Worm (Caenorhabditis elegans) whole organism, L3 larva: Measurements from ENCODE around the gene pitr-4.
A peak's percentile ranks its signal among the peaks of the same experiment; 100 is the strongest.

Experiments
- R02D3.7 ChIP-seq: fragments of 150-350 bp; optimal IDR thresholded peaks from 2 replicates; lab custom pipeline; 2014; ENCODE audit warnings: missing biosample characterization, missing genetic modification characterization
- ZK546.5 ChIP-seq: sonication (generic microtip); optimal IDR thresholded peaks from 2 replicates; lab custom pipeline; 2017; ENCODE audit warnings: missing biosample characterization, missing genetic modification characterization
- aly-2 ChIP-seq: fragments of 150-350 bp; optimal IDR thresholded peaks from 2 replicates; lab custom pipeline; 2014; ENCODE audit warnings: missing biosample characterization, missing genetic modification characterization
- ama-1 ChIP-seq: fragments of 150-350 bp; optimal IDR thresholded peaks from 2 replicates; lab custom pipeline; 2018
- ceh-16 ChIP-seq: sonication (generic microtip); optimal IDR thresholded peaks from 2 replicates; lab custom pipeline; 2017; ENCODE audit warnings: missing biosample characterization, missing genetic modification characterization
- ceh-28 ChIP-seq: fragments of 150-350 bp; optimal IDR thresholded peaks from 2 replicates; lab custom pipeline; 2014; ENCODE audit warnings: missing biosample characterization, missing genetic modification reagents, missing genetic modification characterization
- ceh-82 ChIP-seq: fragments of 150-350 bp; optimal IDR thresholded peaks from 2 replicates; lab custom pipeline; 2014; ENCODE audit warnings: missing biosample characterization, missing genetic modification characterization
- ceh-9 ChIP-seq: sonication (generic microtip); optimal IDR thresholded peaks from 2 replicates; lab custom pipeline; 2018; ENCODE audit warnings: missing biosample characterization, missing genetic modification characterization
- egl-27 ChIP-seq: sonication (generic microtip); optimal IDR thresholded peaks from 4 replicates; lab custom pipeline; 2017; ENCODE audit warnings: missing biosample characterization, missing genetic modification reagents, missing genetic modification characterization
- egl-5 ChIP-seq: fragments of 150-350 bp; optimal IDR thresholded peaks from 2 replicates; lab custom pipeline; 2017; ENCODE audit warnings: missing biosample characterization, missing genetic modification reagents, missing genetic modification characterization, inconsistent platforms
- elt-1 ChIP-seq: fragments of 150-350 bp; optimal IDR thresholded peaks from 2 replicates; lab custom pipeline; 2014; ENCODE audit warnings: missing biosample characterization, missing genetic modification characterization
- elt-2 ChIP-seq: sonication (generic microtip); optimal IDR thresholded peaks from 2 replicates; lab custom pipeline; 2016; ENCODE audit warnings: missing genetic modification reagents, mild to moderate bottlenecking, missing genetic modification characterization, missing compliant biosample characterization
- elt-3 ChIP-seq, 3 experiments: fragments of 150-350 bp in 1 of 3; sonication (generic microtip) in 2 of 3; optimal IDR thresholded peaks; 2 replicates in 2 of 3; 4 replicates in 1 of 3; lab custom pipeline; 2014 to 2017; ENCODE audit warnings: missing biosample characterization in 3 of 3, missing genetic modification characterization in 3 of 3
- fkh-10 ChIP-seq: sonication (generic microtip); optimal IDR thresholded peaks from 2 replicates; lab custom pipeline; 2017; ENCODE audit warnings: missing biosample characterization, missing genetic modification reagents, missing genetic modification characterization
- fkh-2 ChIP-seq: fragments of 150-350 bp; optimal IDR thresholded peaks from 2 replicates; lab custom pipeline; 2014; ENCODE audit warnings: missing biosample characterization, missing genetic modification reagents, missing genetic modification characterization
- fos-1 ChIP-seq: fragments of 150-350 bp; optimal IDR thresholded peaks from 2 replicates; lab custom pipeline; 2014; ENCODE audit warnings: missing biosample characterization, missing genetic modification characterization
- hmg-11 ChIP-seq: sonication (generic microtip); optimal IDR thresholded peaks from 2 replicates; lab custom pipeline; 2016; ENCODE audit warnings: missing genetic modification characterization, missing compliant biosample characterization
- jun-1 ChIP-seq: fragments of 150-350 bp; optimal IDR thresholded peaks from 2 replicates; lab custom pipeline; 2014; ENCODE audit warnings: missing biosample characterization, missing genetic modification reagents, missing genetic modification characterization
- lin-15B ChIP-seq: fragments of 150-350 bp; optimal IDR thresholded peaks from 2 replicates; lab custom pipeline; 2014; ENCODE audit warnings: missing biosample characterization, missing genetic modification characterization
- lin-39 ChIP-seq: fragments of 150-350 bp; optimal IDR thresholded peaks from 2 replicates; lab custom pipeline; 2018; ENCODE audit warnings: missing biosample characterization, missing genetic modification reagents, missing genetic modification characterization
- lsy-12 ChIP-seq: sonication (generic microtip); optimal IDR thresholded peaks from 2 replicates; lab custom pipeline; 2016; ENCODE audit warnings: mild to moderate bottlenecking, missing genetic modification characterization, missing compliant biosample characterization
- mdl-1 ChIP-seq: fragments of 150-350 bp; optimal IDR thresholded peaks from 2 replicates; lab custom pipeline; 2014; ENCODE audit warnings: missing biosample characterization, missing genetic modification characterization
- mml-1 ChIP-seq: fragments of 150-350 bp; sonication (generic microtip); optimal IDR thresholded peaks from 3 replicates; lab custom pipeline; 2014; ENCODE audit warnings: missing biosample characterization, missing genetic modification characterization
- nfya-1 ChIP-seq: sonication (generic microtip); optimal IDR thresholded peaks from 2 replicates; lab custom pipeline; 2017; ENCODE audit warnings: missing genetic modification characterization, mild to moderate bottlenecking, missing compliant biosample characterization, antibody characterized with exemption, moderate library complexity; ENCODE audit not compliant: insufficient read depth
- nhr-11 ChIP-seq: fragments of 150-350 bp; optimal IDR thresholded peaks from 2 replicates; lab custom pipeline; 2014; ENCODE audit warnings: missing biosample characterization, missing genetic modification characterization
- nhr-12 ChIP-seq: fragments of 150-350 bp; optimal IDR thresholded peaks from 2 replicates; lab custom pipeline; 2014; ENCODE audit warnings: missing biosample characterization, missing genetic modification characterization
- nhr-23 ChIP-seq: fragments of 150-350 bp; optimal IDR thresholded peaks from 2 replicates; lab custom pipeline; 2014; ENCODE audit warnings: missing biosample characterization, missing genetic modification reagents, missing genetic modification characterization
- nhr-237 ChIP-seq: fragments of 150-350 bp; optimal IDR thresholded peaks from 2 replicates; lab custom pipeline; 2014; ENCODE audit warnings: missing biosample characterization, missing genetic modification characterization
- nhr-25 ChIP-seq: sonication (generic microtip); optimal IDR thresholded peaks from 2 replicates; lab custom pipeline; 2017; ENCODE audit warnings: missing biosample characterization, missing genetic modification characterization
- nhr-28 ChIP-seq: fragments of 150-350 bp; optimal IDR thresholded peaks from 2 replicates; lab custom pipeline; 2014; ENCODE audit warnings: missing biosample characterization, missing genetic modification characterization
- nhr-43 ChIP-seq: sonication (generic microtip); optimal IDR thresholded peaks from 2 replicates; lab custom pipeline; 2016; ENCODE audit warnings: mild to moderate bottlenecking, missing genetic modification characterization, missing compliant biosample characterization; ENCODE audit not compliant: poor library complexity, severe bottlenecking
- nhr-67 ChIP-seq: fragments of 150-350 bp; optimal IDR thresholded peaks from 2 replicates; lab custom pipeline; 2014; ENCODE audit warnings: missing biosample characterization, missing genetic modification characterization
- nhr-76 ChIP-seq: fragments of 150-350 bp; sonication (generic microtip); optimal IDR thresholded peaks from 5 replicates; lab custom pipeline; 2014; ENCODE audit warnings: missing biosample characterization, missing genetic modification characterization
- nhr-77 ChIP-seq: fragments of 150-350 bp; optimal IDR thresholded peaks from 2 replicates; lab custom pipeline; 2014; ENCODE audit warnings: missing biosample characterization, missing genetic modification characterization
- pha-4 ChIP-seq: fragments of 150-350 bp; optimal IDR thresholded peaks from 2 replicates; lab custom pipeline; 2014; ENCODE audit warnings: missing biosample characterization, missing genetic modification reagents, missing genetic modification characterization
- pqm-1 ChIP-seq: fragments of 150-350 bp; optimal IDR thresholded peaks from 2 replicates; lab custom pipeline; 2017; ENCODE audit warnings: missing biosample characterization, missing genetic modification characterization, inconsistent platforms
- sea-2 ChIP-seq: fragments of 150-350 bp; sonication (generic microtip); optimal IDR thresholded peaks from 4 replicates; lab custom pipeline; 2014; ENCODE audit warnings: missing biosample characterization, missing genetic modification reagents, missing genetic modification characterization
- skn-1 ChIP-seq: fragments of 150-350 bp; optimal IDR thresholded peaks from 2 replicates; lab custom pipeline; 2014; ENCODE audit warnings: missing biosample characterization, missing genetic modification characterization
- snpc-4 ChIP-seq: fragments of 150-350 bp; optimal IDR thresholded peaks from 2 replicates; lab custom pipeline; 2014; ENCODE audit warnings: missing biosample characterization, missing genetic modification characterization
- tbx-2 ChIP-seq: sonication (generic microtip); optimal IDR thresholded peaks from 2 replicates; lab custom pipeline; 2016; ENCODE audit warnings: mild to moderate bottlenecking, missing genetic modification characterization, missing compliant biosample characterization
- unc-39 ChIP-seq: sonication (generic microtip); optimal IDR thresholded peaks from 4 replicates; lab custom pipeline; 2017; ENCODE audit warnings: missing biosample characterization, missing genetic modification characterization
- zag-1 ChIP-seq: fragments of 150-350 bp; optimal IDR thresholded peaks from 2 replicates; lab custom pipeline; 2014; ENCODE audit warnings: missing biosample characterization, missing genetic modification characterization
- ztf-11 ChIP-seq: fragments of 150-350 bp; optimal IDR thresholded peaks from 2 replicates; lab custom pipeline; 2014; ENCODE audit warnings: missing biosample characterization, missing genetic modification characterization
- ztf-4 ChIP-seq: fragments of 150-350 bp; optimal IDR thresholded peaks from 2 replicates; lab custom pipeline; 2014; ENCODE audit warnings: missing biosample characterization, missing genetic modification characterization

The pitr-4 gene

ce11 chrV:9692109-9692581 is 30.7 kb upstream of the pitr-4 start, which contains the start of gene ztf-9 (continued):
- TF ChIP-seq pha-4 (peak; percentile 51), ceh-82 (tag; lab: Kevin White, UChicago) (no peak), ceh-28 (tag; lab: Kevin White, UChicago) (no peak), sea-2 (GFP tag; lab: Kevin White, UChicago) (no peak), nhr-25 (tag; lab: Kevin White, UChicago) (no peak), lin-15B (peak; percentile 38), tbx-2 (tag; lab: Kevin White, UChicago) (no peak), ama-1 (lab: Kevin White, UChicago) (no peak), unc-39 (tag; lab: Kevin White, UChicago) (no peak), ztf-11 (tag; lab: Kevin White, UChicago) (no peak), skn-1 (tag; lab: Kevin White, UChicago) (no peak), jun-1 (tag; lab: Kevin White, UChicago) (no peak), mdl-1 (no peak)
- TF ChIP-seq, all 47 proteins: peak for 9

- TF ChIP-seq lin-39 (tag; lab: Kevin White, UChicago) (no peak), pha-4 (peak; percentile 57), jun-1 (tag; lab: Kevin White, UChicago) (no peak), zag-1 (tag; lab: Kevin White, UChicago) (no peak), aly-2 (tag; lab: Kevin White, UChicago) (no peak), mdl-1 (no peak), fkh-10 (GFP tag; lab: Kevin White, UChicago) (no peak), fkh-2 (no peak), nhr-77 (tag; lab: Kevin White, UChicago) (no peak), lin-15B (peak; percentile 41), elt-2 (peak; percentile 11), pqm-1 (no peak), nhr-43 (tag; lab: Kevin White, UChicago) (no peak), R02D3.7 (tag; lab: Kevin White, UChicago) (no peak), nhr-76 (tag; lab: Kevin White, UChicago) (no peak), elt-1 (no peak), unc-39 (tag; lab: Kevin White, UChicago) (no peak), nhr-237 (tag; lab: Kevin White, UChicago) (no peak), tbx-2 (tag; lab: Kevin White, UChicago) (no peak), ZK546.5 (tag; lab: Kevin White, UChicago) (no peak), egl-27 (tag; lab: Kevin White, UChicago) (no peak), ztf-4 (tag; lab: Kevin White, UChicago) (no peak), lsy-12 (tag; lab: Kevin White, UChicago) (peak; percentile 15), nhr-28 (tag; lab: Kevin White, UChicago) (no peak), elt-3 (tag; optimal IDR thresholded peaks at IDR 0.05; lab: Kevin White, UChicago) (no peak), snpc-4 (tag; lab: Kevin White, UChicago) (peak; percentile 18), ceh-16 (tag; lab: Kevin White, UChicago) (no peak), ceh-82 (tag; lab: Kevin White, UChicago) (no peak), mml-1 (tag; lab: Kevin White, UChicago) (no peak), nhr-12 (tag; lab: Kevin White, UChicago) (no peak), ztf-11 (tag; lab: Kevin White, UChicago) (no peak), egl-5 (tag; lab: Kevin White, UChicago) (no peak), nhr-67 (tag; lab: Kevin White, UChicago) (no peak), nhr-25 (tag; lab: Kevin White, UChicago) (peak; percentile 51), skn-1 (tag; lab: Kevin White, UChicago) (peak; percentile 22), nhr-11 (tag; lab: Kevin White, UChicago) (no peak), fos-1 (tag; lab: Kevin White, UChicago) (no peak), hmg-11 (tag; lab: Kevin White, UChicago) (peak; percentile 72), ama-1 (lab: Kevin White, UChicago) (no peak), nhr-23 (tag; lab: Kevin White, UChicago) (peak; percentile 41), ceh-9 (tag; lab: Kevin White, UChicago) (no peak), sea-2 (GFP tag; lab: Kevin White, UChicago) (no peak), ceh-28 (tag; lab: Kevin White, UChicago) (no peak), nfya-1 (tag; lab: Kevin White, UChicago) (no peak)
Observed at ce11 chrV:9690728-9691127, 29.3 kb upstream of the pitr-4 start.
